Fruit fly (Drosophila melanogaster) whole organism, wandering third instar larva: ENCODE results near the gene Duox.
A peak's percentile ranks its signal among the peaks of the same experiment; 100 is the strongest.

ENCODE experiments used
- Abd-B ChIP-seq: fragments of >200 bp; optimal IDR thresholded peaks from 2 replicates; lab custom pipeline; 2017; ENCODE audit warnings: missing biosample characterization, missing genetic modification characterization
- CG32264 ChIP-seq: fragments of 200-800 bp; sonication (Bioruptor generic); optimal IDR thresholded peaks from 2 replicates; lab custom pipeline; 2016; ENCODE audit warnings: missing biosample characterization, missing genetic modification characterization
- GATAd ChIP-seq: sonication (Bioruptor generic); optimal IDR thresholded peaks from 2 replicates; lab custom pipeline; 2016; ENCODE audit warnings: missing biosample characterization, missing genetic modification characterization
- Hnf4 ChIP-seq: fragments of 200-800 bp; sonication (Bioruptor generic); optimal IDR thresholded peaks from 2 replicates; lab custom pipeline; 2016; ENCODE audit warnings: missing biosample characterization, mild to moderate bottlenecking, missing genetic modification characterization
- Hr78 ChIP-seq: fragments of >200 bp; optimal IDR thresholded peaks from 2 replicates; lab custom pipeline; 2017; ENCODE audit warnings: missing biosample characterization, missing genetic modification characterization
- Hr83 ChIP-seq: fragments of 200-300 bp; sonication (Bioruptor generic); optimal IDR thresholded peaks from 2 replicates; lab custom pipeline; 2016; ENCODE audit warnings: missing biosample characterization, mild to moderate bottlenecking, missing genetic modification characterization, moderate library complexity; ENCODE audit not compliant: poor library complexity, severe bottlenecking
- Jra ChIP-seq: sonication (Bioruptor generic); optimal IDR thresholded peaks from 2 replicates; lab custom pipeline; 2016; ENCODE audit warnings: missing biosample characterization, missing genetic modification characterization
- Mio ChIP-seq: sonication (Bioruptor generic); optimal IDR thresholded peaks from 2 replicates; lab custom pipeline; 2016; ENCODE audit warnings: missing biosample characterization, missing genetic modification characterization
- Myc ChIP-seq: fragments of >200 bp; optimal IDR thresholded peaks from 2 replicates; lab custom pipeline; 2017
- N ChIP-seq: fragments of >200 bp; optimal IDR thresholded peaks from 2 replicates; lab custom pipeline; 2018; ENCODE audit warnings: missing biosample characterization, missing external identifiers, missing genetic modification characterization
- OdsH ChIP-seq: fragments of 200-800 bp; sonication (Bioruptor generic); optimal IDR thresholded peaks from 2 replicates; lab custom pipeline; 2016; ENCODE audit warnings: missing biosample characterization, mild to moderate bottlenecking, missing genetic modification characterization
- Rel ChIP-seq, 2 experiments: fragments of 200-800 bp; sonication (Bioruptor generic) in 1 of 2; optimal IDR thresholded peaks; 2 replicates in 1 of 2; 3 replicates in 1 of 2; lab custom pipeline; 2016 to 2019; ENCODE audit warnings: mild to moderate bottlenecking in 2 of 2, missing biosample characterization in 2 of 2, missing genetic modification characterization in 2 of 2, moderate library complexity in 1 of 2
- Vsx2 ChIP-seq: fragments of 200-300, 225-300 bp; sonication (Bioruptor generic); optimal IDR thresholded peaks from 2 replicates; lab custom pipeline; 2018; ENCODE audit warnings: missing biosample characterization, missing genetic modification characterization; ENCODE audit not compliant: partially characterized antibody
- br ChIP-seq: fragments of 200-800 bp; sonication (Bioruptor generic); optimal IDR thresholded peaks from 2 replicates; lab custom pipeline; 2016; ENCODE audit warnings: missing biosample characterization, missing genetic modification characterization
- dmrt93B ChIP-seq: fragments of 200-800 bp; sonication (Bioruptor generic); optimal IDR thresholded peaks from 2 replicates; lab custom pipeline; 2018; ENCODE audit warnings: missing biosample characterization, mild to moderate bottlenecking, missing genetic modification characterization
- dsf ChIP-seq: sonication (Bioruptor generic); optimal IDR thresholded peaks from 2 replicates; lab custom pipeline; 2016; ENCODE audit warnings: missing biosample characterization, missing genetic modification characterization, borderline replicate concordance
- ey ChIP-seq: fragments of 200-800 bp; sonication (Bioruptor generic); optimal IDR thresholded peaks from 2 replicates; lab custom pipeline; 2016; ENCODE audit warnings: missing biosample characterization, missing genetic modification characterization
- foxo ChIP-seq, 2 experiments: fragments of 200-800 bp; sonication (Bioruptor generic); optimal IDR thresholded peaks; 2 replicates in 1 of 2; 3 replicates in 1 of 2; lab custom pipeline; 2016 to 2017; ENCODE audit warnings: missing biosample characterization in 2 of 2, missing genetic modification characterization in 2 of 2
- h ChIP-seq: fragments of 200-800 bp; sonication (Bioruptor generic); optimal IDR thresholded peaks from 3 replicates; lab custom pipeline; 2016; ENCODE audit warnings: missing biosample characterization, mild to moderate bottlenecking, missing genetic modification characterization
- jim ChIP-seq: fragments of 175-275, 200-325 bp; sonication (Bioruptor generic); optimal IDR thresholded peaks from 2 replicates; lab custom pipeline; 2016; ENCODE audit warnings: missing biosample characterization, mild to moderate bottlenecking, missing genetic modification characterization
- lola ChIP-seq: fragments of >200 bp; optimal IDR thresholded peaks from 2 replicates; lab custom pipeline; 2017; ENCODE audit warnings: missing biosample characterization, missing genetic modification characterization
- pan ChIP-seq: fragments of >200 bp; optimal IDR thresholded peaks from 2 replicates; lab custom pipeline; 2017
- psq ChIP-seq: fragments of 200-800 bp; sonication (Bioruptor generic); optimal IDR thresholded peaks from 3 replicates; lab custom pipeline; 2017; ENCODE audit warnings: missing biosample characterization, mild to moderate bottlenecking, missing genetic modification characterization, moderate library complexity
- rgr ChIP-seq: fragments of 200-800 bp; sonication (Bioruptor generic); optimal IDR thresholded peaks from 3 replicates; lab custom pipeline; 2016; ENCODE audit warnings: missing biosample characterization, mild to moderate bottlenecking, missing genetic modification characterization
- sage ChIP-seq: fragments of 200-800 bp; sonication (Bioruptor generic); optimal IDR thresholded peaks from 2 replicates; lab custom pipeline; 2016; ENCODE audit warnings: missing biosample characterization, mild to moderate bottlenecking, missing genetic modification characterization
- sv ChIP-seq: fragments of 200-800 bp; sonication (Bioruptor generic); optimal IDR thresholded peaks from 3 replicates; lab custom pipeline; 2016; ENCODE audit warnings: missing biosample characterization, missing genetic modification characterization
- tai ChIP-seq: sonication (Bioruptor generic); optimal IDR thresholded peaks from 2 replicates; lab custom pipeline; 2016; ENCODE audit warnings: missing biosample characterization, missing genetic modification characterization
- woc ChIP-seq: sonication (Bioruptor generic); optimal IDR thresholded peaks from 2 replicates; lab custom pipeline; 2016; ENCODE audit warnings: missing biosample characterization, mild to moderate bottlenecking, missing genetic modification characterization

Gene Duox

DNA sequence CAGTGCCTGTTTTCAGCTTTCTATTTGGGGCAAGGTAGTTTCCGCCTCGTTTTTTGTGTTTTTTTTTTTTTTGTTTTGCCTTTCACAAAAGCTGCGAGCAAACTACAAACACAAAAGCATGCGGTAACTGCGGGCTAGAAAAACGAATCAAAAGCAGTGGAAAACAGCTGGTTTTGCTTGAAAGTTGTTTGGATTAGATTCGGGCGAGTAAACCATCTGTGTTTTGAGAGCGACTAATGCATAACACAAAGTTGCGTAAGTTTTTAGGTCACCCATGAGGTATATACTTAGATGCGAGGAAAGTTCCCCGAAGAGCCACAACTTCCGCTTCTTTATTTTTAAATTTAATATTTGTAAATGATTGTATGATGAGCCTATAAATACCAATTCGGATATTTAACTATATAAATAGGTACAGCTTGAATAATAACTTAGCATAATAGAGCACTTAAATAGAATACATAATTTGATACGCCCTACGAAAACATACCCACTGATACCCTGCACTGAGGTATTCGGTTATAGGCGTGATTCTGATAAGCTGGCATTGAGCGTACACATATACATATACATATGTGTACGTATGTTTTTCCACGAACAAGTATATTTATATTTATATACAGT, 42.4 kb upstream of the Duox start:
- TF ChIP-seq woc, result no peak
- no peak for TF ChIP-seq OdsH (GFP tag; lab: Kevin White, UChicago)
- TF ChIP-seq dsf (GFP tag; lab: Kevin White, UChicago), result no peak
- no peak for TF ChIP-seq Hr83
- TF ChIP-seq tai (GFP tag; lab: Kevin White, UChicago), result no peak

DNA sequence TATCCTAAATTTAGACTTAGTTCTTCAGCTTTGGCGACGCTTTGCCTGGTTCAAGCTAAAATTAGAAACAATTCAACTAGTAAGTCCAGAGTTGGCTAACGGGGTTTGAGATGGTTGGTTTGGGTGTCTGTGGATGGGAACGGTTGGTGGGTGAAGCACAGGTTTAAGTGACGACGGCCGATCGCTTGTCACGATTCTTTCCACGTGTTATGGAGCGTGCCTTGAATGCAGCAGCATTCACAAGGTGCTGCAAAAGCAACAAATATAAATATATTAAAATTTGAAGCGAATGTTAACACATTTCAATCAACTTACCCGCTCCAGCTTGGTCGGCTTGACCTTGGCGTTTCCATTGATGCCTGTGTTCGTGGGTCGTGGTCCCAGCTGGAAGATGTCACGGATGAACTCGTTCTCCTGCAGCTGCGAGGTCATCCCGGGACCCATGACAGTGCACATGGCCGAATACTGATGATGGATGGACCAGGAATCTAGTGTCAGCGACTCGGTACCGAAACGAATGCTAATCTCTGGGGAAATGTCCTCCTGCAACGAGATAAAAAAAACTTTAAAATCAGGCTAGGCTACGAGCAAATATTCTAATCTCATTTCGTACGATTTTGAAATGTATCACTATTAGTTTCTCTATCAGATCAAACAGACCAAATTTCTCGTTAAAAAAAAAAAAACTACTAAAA, 39.1 kb upstream of the Duox start, which contains the start of gene CG8813:
CG8813 (plus strand) TSS at position 645 of the 695 bp plus-strand sequence.
- no peak for TF ChIP-seq dsf (GFP tag; lab: Kevin White, UChicago)
- TF ChIP-seq Jra, result no peak
- TF ChIP-seq sv, result no peak
- TF ChIP-seq tai (GFP tag; lab: Kevin White, UChicago), result no peak
- no peak for TF ChIP-seq woc
- TF ChIP-seq GATAd (GFP tag; lab: Kevin White, UChicago), result no peak
- TF ChIP-seq Mio, result no peak
- TF ChIP-seq psq, result no peak
- TF ChIP-seq Hnf4, result no peak
- no peak for TF ChIP-seq br
- TF ChIP-seq Abd-B, result no peak
- no peak for TF ChIP-seq rgr
- TF ChIP-seq sage (GFP tag; lab: Kevin White, UChicago), result no peak
- no peak for TF ChIP-seq CG32264 (GFP tag; lab: Kevin White, UChicago)
- TF ChIP-seq dmrt93B, result no peak
- no peak for TF ChIP-seq Myc
- no peak for TF ChIP-seq ey (GFP tag; lab: Kevin White, UChicago)
- no peak for TF ChIP-seq foxo (GFP tag; optimal IDR thresholded peaks at IDR 0.05; lab: Kevin White, UChicago)

DNA sequence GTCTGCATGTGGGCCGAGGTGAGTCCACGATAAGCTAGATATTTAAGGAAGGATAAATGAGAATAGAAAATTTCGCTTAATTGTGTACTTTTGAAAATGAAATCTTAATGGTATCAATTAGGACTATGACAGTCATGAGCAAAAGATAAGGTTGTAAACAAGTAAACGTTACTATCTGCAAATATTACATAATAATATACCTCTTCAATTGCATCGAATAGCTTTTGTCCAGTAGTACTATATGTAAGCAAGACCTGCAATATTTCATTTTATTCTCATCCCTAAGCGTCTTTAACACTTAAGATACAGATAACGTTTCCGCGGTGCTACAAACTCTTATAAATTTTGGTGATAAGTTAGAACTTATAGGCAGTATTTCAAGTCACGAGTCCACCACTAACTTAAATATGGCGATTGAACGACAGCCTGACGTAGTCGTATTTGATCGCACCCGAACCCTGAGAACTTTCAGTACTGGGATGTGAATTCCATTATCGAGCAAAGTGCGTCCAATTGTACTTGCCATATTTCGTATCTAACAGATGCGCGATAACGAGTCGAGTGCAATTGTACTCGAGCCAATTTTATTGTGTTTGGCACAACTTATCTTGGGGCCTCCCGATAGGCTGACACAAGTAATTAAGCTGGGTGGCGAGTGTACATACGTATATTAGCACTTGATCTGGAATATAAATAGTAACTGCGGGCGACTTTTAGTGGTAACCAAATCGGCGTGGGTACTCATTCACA, 35.7 kb upstream of the Duox start:
- no peak for TF ChIP-seq Rel (GFP tag; optimal IDR thresholded peaks at IDR 0.05; lab: Kevin White, UChicago)
- TF ChIP-seq Rel (tag; optimal IDR thresholded peaks at IDR 0.05; lab: Kevin White, UChicago), result peak; percentile 51
- no peak for TF ChIP-seq Vsx2 (GFP tag; lab: Kevin White, UChicago)
- peak; percentile 12 for TF ChIP-seq Hnf4

DNA sequence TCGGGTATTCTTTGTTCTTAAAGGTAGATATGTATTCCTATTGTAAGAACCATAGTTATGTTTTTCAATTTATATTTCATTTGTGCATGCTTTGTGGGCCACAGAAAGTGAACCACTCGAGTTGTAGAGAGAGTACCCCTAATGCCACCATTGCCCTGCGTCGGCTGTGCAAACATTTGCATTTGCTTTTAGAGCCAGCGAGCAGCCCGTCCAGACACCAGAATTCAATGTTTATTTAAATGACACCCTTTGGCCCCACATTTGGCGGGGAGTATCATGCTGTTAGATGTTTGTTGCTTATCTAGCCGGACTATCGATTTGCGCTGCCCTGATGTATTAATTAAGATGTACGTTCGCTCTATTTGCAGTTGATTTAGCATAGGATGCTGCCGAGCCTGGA, 34.6 kb upstream of the Duox start:
- no peak for TF ChIP-seq CG32264 (GFP tag; lab: Kevin White, UChicago)
- peak; percentile 34 for TF ChIP-seq rgr
- no peak for TF ChIP-seq br
- peak; percentile 18 for TF ChIP-seq h
- no peak for TF ChIP-seq dmrt93B
- TF ChIP-seq Myc, result no peak
- TF ChIP-seq Hr83, result peak; percentile 52
- no peak for TF ChIP-seq Hr78 (GFP tag; lab: Kevin White, UChicago)
- TF ChIP-seq, all 38 proteins: peak for 3

DNA sequence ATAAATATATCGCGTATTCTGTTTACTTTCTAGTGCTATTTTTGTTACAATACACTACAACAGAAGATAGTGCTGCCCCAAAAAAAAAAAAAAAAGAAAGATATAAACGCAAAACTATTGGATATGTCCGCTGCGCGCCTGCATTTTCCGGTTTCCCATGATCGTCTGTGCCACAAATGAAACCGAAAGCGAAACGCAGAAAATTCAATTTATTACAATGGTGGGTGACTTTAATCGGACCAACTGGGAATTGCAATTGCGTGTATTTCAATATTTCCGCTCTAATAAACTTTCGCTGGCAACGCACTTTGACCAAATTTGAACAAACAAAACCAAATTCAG, 32.5 kb upstream of the Duox start:
- TF ChIP-seq dsf (GFP tag; lab: Kevin White, UChicago) (no peak), Rel (GFP tag; optimal IDR thresholded peaks at IDR 0.05; lab: Kevin White, UChicago) (no peak), Rel (tag; optimal IDR thresholded peaks at IDR 0.05; lab: Kevin White, UChicago) (no peak), Mio (no peak), pan (lab: Kevin White, UChicago) (no peak), jim (GFP tag; lab: Kevin White, UChicago) (no peak), lola (GFP tag; lab: Kevin White, UChicago) (no peak), Vsx2 (GFP tag; lab: Kevin White, UChicago) (no peak), br (no peak), N (no peak)
